Fruit fly (Drosophila melanogaster): ENCODE measurements around the gene ssx.
A peak's percentile ranks its signal among the peaks of the same experiment; 100 is the strongest.

The ssx gene

dm6 chrX:1411225-1411932 lies 41.0 kb downstream of the ssx start (continued):
- no peak for TF ChIP-seq CG13296 (GFP tag; optimal IDR thresholded peaks at IDR 0.05)
- TF ChIP-seq ato (GFP tag; IDR thresholded peaks at IDR 0.05; ENCODE audit: partially characterized antibody): no peak
- TF ChIP-seq CG18476 (GFP tag; optimal IDR thresholded peaks at IDR 0.05): no peak
- TF ChIP-seq Meics (GFP tag; optimal IDR thresholded peaks at IDR 0.05): peak; percentile 1
- no peak for TF ChIP-seq abd-A (tag; optimal IDR thresholded peaks at IDR 0.05)
- TF ChIP-seq Sry-β (GFP tag; optimal IDR thresholded peaks at IDR 0.05): no peak
- no peak for TF ChIP-seq Vsx1 (GFP tag; optimal IDR thresholded peaks at IDR 0.05)
- TF ChIP-seq chinmo (GFP tag; IDR thresholded peaks at IDR 0.05; ENCODE audit: partially characterized antibody): 0 out of 4 replicates have a peak, but pooled peaks have one; percentile 23
- no peak for TF ChIP-seq CG8388 (GFP tag; optimal IDR thresholded peaks at IDR 0.05)
- no peak for TF ChIP-seq CG2116 (GFP tag; optimal IDR thresholded peaks at IDR 0.05)
- peak; percentile 96 for TF ChIP-seq Deaf1 (tag; optimal IDR thresholded peaks at IDR 0.05)
- TF ChIP-seq p53 (GFP tag; optimal IDR thresholded peaks at IDR 0.05): no peak
- TF ChIP-seq CG3281 (GFP tag; optimal IDR thresholded peaks at IDR 0.05): no peak
- TF ChIP-seq Antp (GFP tag; optimal IDR thresholded peaks at IDR 0.05): no peak
- no peak for TF ChIP-seq Tbp (GFP tag; optimal IDR thresholded peaks at IDR 0.05)
- TF ChIP-seq CG9797 (GFP tag; optimal IDR thresholded peaks at IDR 0.05): no peak
- no peak for TF ChIP-seq Oli (tag; optimal IDR thresholded peaks at IDR 0.05)
- no peak for TF ChIP-seq slp2 (GFP tag; optimal IDR thresholded peaks at IDR 0.05)
- no peak for TF ChIP-seq Mes4 (GFP tag; optimal IDR thresholded peaks at IDR 0.05)
- TF ChIP-seq CG6683 (GFP tag; optimal IDR thresholded peaks at IDR 0.05): no peak
- peak; percentile 41; the same call in 2 of the 3 replicates for TF ChIP-seq row (GFP tag; IDR thresholded peaks at IDR 0.05)
- no peak for TF ChIP-seq CG8944 (GFP tag; optimal IDR thresholded peaks at IDR 0.05)

dm6 chrX:1414269-1414668 lies 43.9 kb downstream of the ssx start:
- TF ChIP-seq CG1529 (GFP tag; optimal IDR thresholded peaks at IDR 0.05) (no peak), Hr39 (optimal IDR thresholded peaks at IDR 0.05) (peak; percentile 75), HHEX (GFP tag; optimal IDR thresholded peaks at IDR 0.05) (no peak), psq (GFP tag; optimal IDR thresholded peaks at IDR 0.05) (no peak)

All from whole organism, embryonic.